Worm (Caenorhabditis elegans) whole organism, L4/young adult: ENCODE results near the gene F44E5.1.

Experiments
- dao-5 ChIP-seq: sonication (generic microtip); optimal IDR thresholded peaks from 2 replicates; lab custom pipeline; 2016; ENCODE audit warnings: missing genotype, missing genetic modification characterization, moderate library complexity, missing compliant biosample characterization
- him-1 ChIP-seq: sonication (generic microtip); optimal IDR thresholded peaks from 2 replicates; lab custom pipeline; 2016; ENCODE audit warnings: missing genotype, missing genetic modification reagents, missing genetic modification characterization, missing compliant biosample characterization

ce11 chrII:11788025-11788424 lies 13.7 kb upstream of the F44E5.1 start:
- no peak for TF ChIP-seq him-1
- TF ChIP-seq dao-5 (tag; lab: Kevin White, UChicago): no peak
